Fruit fly (Drosophila melanogaster) Kc167 (cell line): ENCODE data around the gene eIF4E1.

Experiments
- Myc ChIP-seq: fragments of >200 bp; optimal IDR thresholded peaks from 2 replicates; lab custom pipeline; 2017; ENCODE audit warnings: missing external identifiers
- Sin3A ChIP-seq: fragments of >200 bp; optimal IDR thresholded peaks from 2 replicates; lab custom pipeline; 2018; ENCODE audit warnings: missing external identifiers
- h ChIP-seq: fragments of >200 bp; optimal IDR thresholded peaks from 3 replicates; lab custom pipeline; 2018; ENCODE audit warnings: missing external identifiers
- insv ChIP-seq: fragments of >200 bp; optimal IDR thresholded peaks from 3 replicates; lab custom pipeline; 2018; ENCODE audit warnings: missing external identifiers
- psq ChIP-seq: fragments of >200 bp; optimal IDR thresholded peaks from 2 replicates; lab custom pipeline; 2017; ENCODE audit warnings: missing external identifiers
- ttk ChIP-seq: sonication (Bioruptor generic); optimal IDR thresholded peaks from 2 replicates; lab custom pipeline; 2017; ENCODE audit warnings: missing external identifiers

DNA sequence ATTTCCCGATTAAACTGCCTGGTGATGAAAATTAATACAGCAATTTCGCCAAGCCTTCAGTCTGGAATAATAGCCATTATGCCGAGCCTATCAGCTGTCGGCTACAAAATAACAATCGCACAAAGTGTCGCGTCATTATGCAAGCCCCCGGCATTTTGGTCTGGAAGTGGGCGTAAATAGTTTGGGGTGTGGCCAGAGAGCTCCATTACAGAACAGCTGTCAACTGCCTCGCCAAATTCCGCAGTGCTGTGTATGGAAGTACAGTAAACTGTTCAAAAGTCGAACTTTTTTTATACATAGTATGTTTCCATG lies 18.5 kb upstream of the eIF4E1 start:
- no peak for TF ChIP-seq h
- TF ChIP-seq Myc (lab: Kevin White, UChicago): no peak
- no peak for TF ChIP-seq Sin3A (lab: Kevin White, UChicago)
- TF ChIP-seq psq (lab: Kevin White, UChicago): no peak
- no peak for TF ChIP-seq ttk (lab: Kevin White, UChicago)
- no peak for TF ChIP-seq insv (lab: Kevin White, UChicago)
